Worm (Caenorhabditis elegans): ENCODE results near the gene irg-7.

irg-7 gene

DNA sequence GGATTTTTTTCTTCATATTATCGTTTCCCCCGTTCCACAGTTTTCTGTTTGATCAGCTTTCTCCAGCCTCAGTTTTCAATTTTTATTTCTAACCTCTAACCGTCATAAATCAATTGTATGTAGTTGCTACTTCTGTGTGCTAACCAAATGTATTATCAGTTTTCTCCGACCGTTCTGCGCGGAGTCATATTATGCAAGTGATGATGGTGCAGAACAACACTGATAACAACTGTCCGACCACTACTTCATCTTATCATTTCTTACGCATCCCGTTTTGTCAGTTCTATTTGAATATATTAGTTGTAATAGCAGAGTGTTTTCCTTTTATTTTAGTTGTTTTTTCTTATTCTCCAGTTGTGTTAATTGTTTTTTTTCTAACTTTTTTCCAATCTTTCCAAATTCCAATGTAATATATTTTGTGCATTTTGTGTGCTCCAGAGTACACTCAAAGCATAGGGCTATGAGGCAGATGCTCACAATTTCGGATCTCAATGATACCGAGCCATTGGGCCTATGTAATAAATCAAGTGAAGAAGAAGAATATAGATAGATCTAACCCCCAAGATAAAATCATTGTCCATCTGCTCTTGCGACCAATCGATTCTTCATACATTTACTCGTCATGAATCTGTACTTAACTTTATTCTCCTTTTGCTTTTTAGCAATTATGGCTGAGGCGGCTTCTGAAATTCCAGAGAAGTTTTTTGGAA is 13.5 kb upstream of the irg-7 start, which contains the start of gene lbp-3:
Gene lbp-3, plus strand, starts transcription at position 589 of the 710 bp plus-strand sequence.
- no peak for TF ChIP-seq hnd-1 (tag; optimal IDR thresholded peaks at IDR 0.05)

DNA sequence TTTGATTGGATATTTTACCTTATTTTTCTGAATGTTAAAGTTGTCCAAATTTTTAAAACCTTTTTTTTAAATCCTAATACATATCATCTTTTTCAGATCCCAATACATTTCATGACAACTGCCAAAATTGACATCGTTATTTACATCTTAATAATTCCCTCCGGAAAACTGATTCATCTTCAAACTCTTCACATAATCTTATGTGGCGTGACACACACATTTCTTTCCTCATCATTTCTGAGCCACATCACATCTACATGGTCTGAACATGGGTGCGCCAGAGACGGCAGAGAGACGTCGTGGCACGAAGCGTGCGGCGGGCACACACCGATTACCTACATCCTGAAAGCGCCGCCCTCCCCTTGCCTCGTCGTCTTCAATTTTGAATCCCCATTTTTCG is 9.1 kb upstream of the irg-7 start, which contains the start of gene tba-9:
Gene tba-9, plus strand, starts transcription at position 301 of the 400 bp plus-strand sequence.
- TF ChIP-seq B0310.2 (tag; optimal IDR thresholded peaks at IDR 0.05) (no peak), ceh-36 (tag; optimal IDR thresholded peaks at IDR 0.05) (no peak), hmg-4 (GFP tag; optimal IDR thresholded peaks at IDR 0.05) (no peak), tra-4 (tag; optimal IDR thresholded peaks at IDR 0.05) (no peak), ceh-13 (GFP tag; optimal IDR thresholded peaks at IDR 0.05) (no peak), ets-7 (tag; optimal IDR thresholded peaks at IDR 0.05) (no peak), tbx-37 (GFP tag; conservative IDR thresholded peaks at IDR 0.05) (no peak), ama-1 (optimal IDR thresholded peaks at IDR 0.05) (no peak), tbx-11 (GFP tag; IDR thresholded peaks at IDR 0.05) (no peak), hmbx-1 (tag; optimal IDR thresholded peaks at IDR 0.05) (no peak), flt-1 (GFP tag; IDR thresholded peaks at IDR 0.05) (no peak), scrt-1 (GFP tag; IDR thresholded peaks at IDR 0.05) (no peak), F13C5.2 (tag; optimal IDR thresholded peaks at IDR 0.05) (no peak), sea-1 (GFP tag; conservative IDR thresholded peaks at IDR 0.05) (no peak), aly-1 (tag; optimal IDR thresholded peaks at IDR 0.05) (no peak), pes-1 (GFP tag; IDR thresholded peaks at IDR 0.05) (no peak)

DNA sequence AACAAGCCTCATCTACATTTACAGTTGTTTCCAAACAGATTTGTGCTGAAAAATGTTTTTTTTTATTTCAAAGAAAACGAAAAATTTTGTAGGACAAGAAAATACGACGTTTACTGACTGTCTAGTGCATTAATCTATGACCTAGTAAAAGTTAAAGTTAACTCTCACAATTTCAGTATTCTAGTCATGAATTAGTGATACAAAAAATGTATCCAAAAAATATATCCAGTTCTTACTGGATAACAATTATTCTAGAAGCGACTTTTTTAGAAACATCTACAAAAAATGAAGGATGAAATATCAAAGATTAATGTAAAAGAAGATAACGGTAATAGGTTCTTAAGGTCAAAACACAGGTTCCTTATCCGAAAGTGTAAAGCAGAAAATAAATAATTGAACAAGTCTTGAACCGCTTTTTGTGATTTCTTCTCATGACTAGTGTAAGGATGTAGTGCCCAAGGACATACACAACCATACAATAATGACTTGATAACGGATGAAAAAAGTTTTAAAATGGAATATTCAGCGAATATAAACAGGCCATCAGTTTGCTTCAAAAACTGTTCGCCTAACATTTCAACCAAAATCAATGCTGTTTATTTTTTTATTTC is 7.2 kb upstream of the irg-7 start, which contains the start of gene pqn-37:
Gene pqn-37, minus strand, starts transcription at position 51 of the 611 bp plus-strand sequence.
- TF ChIP-seq sea-1 (GFP tag; conservative IDR thresholded peaks at IDR 0.05) (no peak), hnd-1 (tag; optimal IDR thresholded peaks at IDR 0.05) (no peak), ceh-36 (tag; optimal IDR thresholded peaks at IDR 0.05) (no peak), tbx-37 (GFP tag; conservative IDR thresholded peaks at IDR 0.05) (no peak), ets-7 (tag; optimal IDR thresholded peaks at IDR 0.05) (no peak), B0310.2 (tag; optimal IDR thresholded peaks at IDR 0.05) (no peak), scrt-1 (GFP tag; IDR thresholded peaks at IDR 0.05) (no peak), hmbx-1 (tag; optimal IDR thresholded peaks at IDR 0.05) (no peak), tra-4 (tag; optimal IDR thresholded peaks at IDR 0.05) (no peak), ama-1 (optimal IDR thresholded peaks at IDR 0.05) (no peak), tbx-11 (GFP tag; IDR thresholded peaks at IDR 0.05) (no peak), flt-1 (GFP tag; IDR thresholded peaks at IDR 0.05) (no peak)

DNA sequence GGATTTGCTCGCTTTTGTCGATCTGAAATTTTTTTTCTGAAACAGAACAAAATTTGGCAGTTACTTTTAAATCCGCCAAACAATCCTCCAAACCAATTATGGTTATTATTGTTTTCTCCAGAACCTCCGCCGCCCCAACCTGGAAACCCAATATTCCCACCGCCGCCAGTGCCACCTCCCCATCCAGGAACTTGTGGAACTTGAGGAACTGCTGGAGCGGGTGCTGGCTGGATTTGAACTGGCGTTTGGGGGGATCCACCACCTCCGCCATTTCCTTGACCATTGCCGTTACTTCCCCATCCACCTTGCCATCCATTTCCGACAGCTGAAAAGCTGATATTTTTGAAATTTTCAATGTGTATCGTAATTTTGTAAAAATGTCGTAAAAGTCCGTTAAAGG is 4.3 kb upstream of the irg-7 start:
- TF ChIP-seq tra-4 (tag; optimal IDR thresholded peaks at IDR 0.05) = no peak
- no peak for TF ChIP-seq F13C5.2 (tag; optimal IDR thresholded peaks at IDR 0.05)
- no peak for TF ChIP-seq ets-7 (tag; optimal IDR thresholded peaks at IDR 0.05)
- no peak for TF ChIP-seq B0310.2 (tag; optimal IDR thresholded peaks at IDR 0.05)
- TF ChIP-seq aly-1 (tag; optimal IDR thresholded peaks at IDR 0.05) = no peak
- no peak for TF ChIP-seq scrt-1 (GFP tag; IDR thresholded peaks at IDR 0.05)
- no peak for TF ChIP-seq pes-1 (GFP tag; IDR thresholded peaks at IDR 0.05)
- no peak for TF ChIP-seq ceh-36 (tag; optimal IDR thresholded peaks at IDR 0.05)
- no peak for TF ChIP-seq hmg-4 (GFP tag; optimal IDR thresholded peaks at IDR 0.05)
- TF ChIP-seq hnd-1 (tag; optimal IDR thresholded peaks at IDR 0.05) = no peak
- TF ChIP-seq hmbx-1 (tag; optimal IDR thresholded peaks at IDR 0.05) = no peak
- no peak for TF ChIP-seq tbx-37 (GFP tag; conservative IDR thresholded peaks at IDR 0.05)
- no peak for TF ChIP-seq sea-1 (GFP tag; conservative IDR thresholded peaks at IDR 0.05)
- TF ChIP-seq ama-1 (optimal IDR thresholded peaks at IDR 0.05) = no peak
- no peak for TF ChIP-seq tbx-11 (GFP tag; IDR thresholded peaks at IDR 0.05)
- TF ChIP-seq flt-1 (GFP tag; IDR thresholded peaks at IDR 0.05) = no peak
- no peak for TF ChIP-seq ceh-13 (GFP tag; optimal IDR thresholded peaks at IDR 0.05)

DNA sequence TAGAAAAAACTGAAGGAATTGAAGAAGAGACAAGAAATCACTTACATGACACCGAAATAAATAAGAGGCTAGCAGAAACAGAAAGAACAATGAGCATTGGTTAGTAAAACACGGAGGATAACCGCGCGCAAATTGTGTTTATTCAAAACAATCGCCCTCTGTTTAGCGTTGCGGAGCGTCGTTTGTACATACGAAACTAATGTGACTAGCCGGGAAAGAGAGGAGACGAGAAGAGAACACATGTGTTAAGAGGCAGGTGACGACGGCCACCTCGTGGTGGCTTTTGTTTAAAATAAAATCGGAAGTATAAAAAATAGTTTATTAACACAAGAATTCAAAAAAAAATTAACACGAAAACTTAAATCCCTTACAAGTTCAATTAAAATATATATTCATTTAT is 2.4 kb upstream of the irg-7 start, which contains the start of gene F40F4.7:
Gene F40F4.7, minus strand, starts transcription at position 122 of the 400 bp plus-strand sequence.
- TF ChIP-seq ceh-36 (tag; optimal IDR thresholded peaks at IDR 0.05) (no peak), hmg-4 (GFP tag; optimal IDR thresholded peaks at IDR 0.05) (peak; percentile 8), aly-1 (tag; optimal IDR thresholded peaks at IDR 0.05) (no peak), flt-1 (GFP tag; IDR thresholded peaks at IDR 0.05) (no peak), tra-4 (tag; optimal IDR thresholded peaks at IDR 0.05) (no peak), ama-1 (optimal IDR thresholded peaks at IDR 0.05) (no peak), scrt-1 (GFP tag; IDR thresholded peaks at IDR 0.05) (no peak), ets-7 (tag; optimal IDR thresholded peaks at IDR 0.05) (no peak), B0310.2 (tag; optimal IDR thresholded peaks at IDR 0.05) (no peak), hnd-1 (tag; optimal IDR thresholded peaks at IDR 0.05) (no peak), F13C5.2 (tag; optimal IDR thresholded peaks at IDR 0.05) (peak; percentile 67)

DNA sequence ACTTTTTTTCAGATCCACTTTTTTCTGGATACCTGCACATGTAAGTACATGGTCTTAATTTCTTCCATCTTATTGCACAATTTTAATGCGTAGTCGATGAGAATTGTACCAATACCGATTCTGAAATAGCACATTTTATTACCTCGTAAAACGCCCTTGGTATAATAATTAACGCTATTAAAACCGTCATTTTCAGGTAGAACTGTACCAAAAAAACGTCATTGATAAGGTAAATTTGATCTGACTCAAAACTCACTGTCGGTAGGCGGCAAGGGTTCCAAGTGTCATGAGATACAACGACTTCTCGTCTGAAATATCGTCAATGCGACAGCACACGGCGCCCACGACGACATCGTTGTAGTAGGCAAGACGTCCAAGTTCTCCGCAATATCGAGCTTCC is 966 bp upstream of the irg-7 start:
- TF ChIP-seq sea-1 (GFP tag; conservative IDR thresholded peaks at IDR 0.05) (no peak), scrt-1 (GFP tag; IDR thresholded peaks at IDR 0.05) (no peak), ceh-13 (GFP tag; optimal IDR thresholded peaks at IDR 0.05) (no peak), hnd-1 (tag; optimal IDR thresholded peaks at IDR 0.05) (no peak), hmbx-1 (tag; optimal IDR thresholded peaks at IDR 0.05) (no peak), flt-1 (GFP tag; IDR thresholded peaks at IDR 0.05) (no peak), B0310.2 (tag; optimal IDR thresholded peaks at IDR 0.05) (no peak), aly-1 (tag; optimal IDR thresholded peaks at IDR 0.05) (no peak), ceh-36 (tag; optimal IDR thresholded peaks at IDR 0.05) (no peak), hmg-4 (GFP tag; optimal IDR thresholded peaks at IDR 0.05) (no peak), F13C5.2 (tag; optimal IDR thresholded peaks at IDR 0.05) (no peak), ama-1 (optimal IDR thresholded peaks at IDR 0.05) (no peak), ets-7 (tag; optimal IDR thresholded peaks at IDR 0.05) (no peak), tra-4 (tag; optimal IDR thresholded peaks at IDR 0.05) (no peak)

DNA sequence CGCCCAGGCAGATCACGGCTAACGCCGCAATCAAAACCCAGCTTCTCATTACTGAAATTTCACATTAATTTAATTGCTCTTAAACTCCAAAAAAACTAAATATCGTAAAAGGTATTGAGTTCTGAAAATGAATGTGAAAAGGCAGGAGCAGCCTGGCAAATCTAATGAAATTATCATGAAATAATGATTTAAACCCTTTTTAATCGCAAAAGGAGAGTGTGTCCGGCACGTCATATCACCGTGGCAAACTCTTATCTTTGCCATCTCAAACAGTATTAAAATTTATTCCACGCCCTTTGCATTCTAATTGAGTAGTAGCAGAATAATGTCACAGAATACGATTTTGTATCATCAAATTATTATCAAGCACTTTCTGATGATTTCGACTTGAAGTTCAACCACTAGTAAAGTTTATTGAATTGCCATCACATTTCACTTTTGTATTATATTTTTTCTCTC is 8.0 kb downstream of the irg-7 start, which contains the start of gene F28B4.3:
Gene F28B4.3, minus strand, starts transcription at position 51 of the 459 bp plus-strand sequence.
- no peak for TF ChIP-seq ceh-36 (tag; optimal IDR thresholded peaks at IDR 0.05)
- TF ChIP-seq tbx-11 (GFP tag; IDR thresholded peaks at IDR 0.05) = no peak
- no peak for TF ChIP-seq hnd-1 (tag; optimal IDR thresholded peaks at IDR 0.05)
- no peak for TF ChIP-seq F13C5.2 (tag; optimal IDR thresholded peaks at IDR 0.05)
- TF ChIP-seq ets-7 (tag; optimal IDR thresholded peaks at IDR 0.05) = no peak
- TF ChIP-seq sea-1 (GFP tag; conservative IDR thresholded peaks at IDR 0.05) = no peak
- no peak for TF ChIP-seq flt-1 (GFP tag; IDR thresholded peaks at IDR 0.05)
- TF ChIP-seq hmg-4 (GFP tag; optimal IDR thresholded peaks at IDR 0.05) = no peak
- TF ChIP-seq aly-1 (tag; optimal IDR thresholded peaks at IDR 0.05) = no peak

All from whole organism, early embryonic.